Worm (Caenorhabditis elegans) whole organism, L4 larva: ENCODE measurements around the gene T19C3.2.

Source experiments
- F37D6.2 ChIP-seq: sonication (generic microtip); optimal IDR thresholded peaks from 2 replicates; lab custom pipeline; 2016; ENCODE audit warnings: mild to moderate bottlenecking, missing genetic modification characterization, missing compliant biosample characterization
- Y5F2A.4 ChIP-seq: fragments of 200-800 bp; sonication (Bioruptor generic); optimal IDR thresholded peaks from 2 replicates; lab custom pipeline; 2018; ENCODE audit warnings: mild to moderate bottlenecking, missing genetic modification characterization, missing compliant biosample characterization
- ZK337.2 ChIP-seq: fragments of 200-800 bp; sonication (Bioruptor generic); IDR thresholded peaks from 2 replicates; pipeline ENCODE4 v1.3.6; 2022; ENCODE audit warnings: missing genetic modification reagents, missing genetic modification characterization, missing compliant biosample characterization
- aha-1 ChIP-seq: fragments of 150-350 bp; peaks from one replicate; lab custom pipeline; 2014; ENCODE audit warnings: missing biosample characterization, missing genetic modification characterization
- ceh-20 ChIP-seq: fragments of 200-800 bp; sonication (Bioruptor generic); IDR thresholded peaks from 2 replicates; pipeline ENCODE4 v1.3.6; 2022; ENCODE audit warnings: missing genetic modification reagents, missing genetic modification characterization, missing compliant biosample characterization
- ceh-44 ChIP-seq: fragments of 200-800 bp; sonication (Bioruptor generic); IDR thresholded peaks from 2 replicates; pipeline ENCODE4 v1.3.6; 2022; ENCODE audit warnings: missing genetic modification reagents, missing genetic modification characterization, missing compliant biosample characterization
- ceh-82 ChIP-seq: sonication (generic microtip); optimal IDR thresholded peaks from 2 replicates; lab custom pipeline; 2017; ENCODE audit warnings: missing biosample characterization, missing genetic modification characterization
- ces-1 ChIP-seq: fragments of 150-350 bp; sonication (generic microtip); optimal IDR thresholded peaks from 4 replicates; lab custom pipeline; 2014; ENCODE audit warnings: missing biosample characterization, missing genetic modification reagents, missing genetic modification characterization
- daf-12 ChIP-seq: fragments of 150-350 bp; optimal IDR thresholded peaks from 2 replicates; lab custom pipeline; 2014; ENCODE audit warnings: missing biosample characterization, missing genetic modification reagents, missing genetic modification characterization
- daf-16 ChIP-seq, 3 experiments: sonication (generic microtip); optimal IDR thresholded peaks; 2 replicates each; lab custom pipeline; 2016 to 2017; ENCODE audit warnings: missing genetic modification characterization in 3 of 3, missing genetic modification reagents in 3 of 3, mild to moderate bottlenecking in 2 of 3, missing compliant biosample characterization in 2 of 3, missing biosample characterization in 1 of 3, moderate library complexity in 1 of 3
- daf-8 ChIP-seq: fragments of 200-800 bp; sonication (Bioruptor generic); IDR thresholded peaks from 2 replicates; pipeline ENCODE4 v1.3.6; 2022; ENCODE audit warnings: missing genetic modification characterization, missing compliant biosample characterization
- dpl-1 ChIP-seq: fragments of 150-350 bp; optimal IDR thresholded peaks from 2 replicates; lab custom pipeline; 2014; ENCODE audit warnings: missing biosample characterization, missing genetic modification reagents, missing genetic modification characterization
- dve-1 ChIP-seq: sonication (generic microtip); optimal IDR thresholded peaks from 2 replicates; lab custom pipeline; 2017; ENCODE audit warnings: antibody characterized with exemption, mild to moderate bottlenecking, missing genetic modification characterization, missing compliant biosample characterization; ENCODE audit not compliant: insufficient read depth
- fos-1 ChIP-seq: fragments of 150-350 bp; optimal IDR thresholded peaks from 2 replicates; lab custom pipeline; 2014; ENCODE audit warnings: missing biosample characterization, missing genetic modification characterization
- hif-1 ChIP-seq, 2 experiments: sonication (generic microtip); optimal IDR thresholded peaks; 2 replicates each; lab custom pipeline; 2016 to 2017; ENCODE audit warnings: missing compliant biosample characterization in 2 of 2, missing genetic modification characterization in 2 of 2, missing genetic modification reagents in 2 of 2, missing genotype in 2 of 2, mild to moderate bottlenecking in 1 of 2
- hlh-11 ChIP-seq: fragments of 200-800 bp; sonication (Bioruptor generic); optimal IDR thresholded peaks from 2 replicates; lab custom pipeline; 2018; ENCODE audit warnings: mild to moderate bottlenecking, missing genetic modification characterization, missing compliant biosample characterization
- hlh-30 ChIP-seq: sonication (generic microtip); optimal IDR thresholded peaks from 2 replicates; lab custom pipeline; 2017; ENCODE audit warnings: antibody characterized with exemption, mild to moderate bottlenecking, missing genetic modification characterization, missing compliant biosample characterization; ENCODE audit not compliant: insufficient read depth
- hmg-1.1 ChIP-seq: fragments of 200-800 bp; sonication (Bioruptor generic); IDR thresholded peaks from 2 replicates; pipeline ENCODE4 v1.3.6; 2022; ENCODE audit warnings: missing genetic modification reagents, missing genetic modification characterization, missing compliant biosample characterization
- jun-1 ChIP-seq: fragments of 150-350 bp; optimal IDR thresholded peaks from 2 replicates; lab custom pipeline; 2014; ENCODE audit warnings: missing biosample characterization, missing genetic modification reagents, missing genetic modification characterization
- lin-38 ChIP-seq: fragments of 200-800 bp; sonication (Bioruptor generic); IDR thresholded peaks from 2 replicates; pipeline ENCODE4 v1.3.6; 2022; ENCODE audit warnings: missing genetic modification reagents, missing genetic modification characterization, missing compliant biosample characterization
- lin-39 ChIP-seq: fragments of 150-350 bp; optimal IDR thresholded peaks from 2 replicates; lab custom pipeline; 2014; ENCODE audit warnings: missing biosample characterization, missing genetic modification reagents, missing genetic modification characterization
- lir-3 ChIP-seq: sonication (generic microtip); optimal IDR thresholded peaks from 2 replicates; lab custom pipeline; 2016; ENCODE audit warnings: mild to moderate bottlenecking, missing genetic modification characterization, missing compliant biosample characterization
- madf-5 ChIP-seq, 2 experiments: fragments of 200-800 bp; sonication (Bioruptor generic); IDR thresholded peaks; 2 replicates each; pipeline ENCODE4 v1.3.6; 2022; ENCODE audit warnings: missing compliant biosample characterization in 2 of 2, missing genetic modification characterization in 2 of 2
- madf-9 ChIP-seq: fragments of 200-800 bp; sonication (Bioruptor generic); conservative IDR thresholded peaks from 2 replicates; pipeline ENCODE4 v1.3.6; 2022; ENCODE audit warnings: missing genetic modification reagents, missing genetic modification characterization, missing compliant biosample characterization
- mdl-1 ChIP-seq, 2 experiments: fragments of 150-350 bp in 1 of 2; sonication (generic microtip) in 1 of 2; optimal IDR thresholded peaks; 2 replicates each; lab custom pipeline; 2014 to 2017; ENCODE audit warnings: missing biosample characterization in 2 of 2, missing genetic modification characterization in 2 of 2
- mep-1 ChIP-seq: fragments of 150-350 bp; sonication (generic microtip); optimal IDR thresholded peaks from 3 replicates; lab custom pipeline; 2014; ENCODE audit warnings: missing biosample characterization, missing genetic modification characterization
- mes-2 ChIP-seq: sonication (generic microtip); optimal IDR thresholded peaks from 2 replicates; lab custom pipeline; 2016; ENCODE audit warnings: missing genotype, mild to moderate bottlenecking, missing genetic modification characterization, missing compliant biosample characterization; ENCODE audit not compliant: poor library complexity, severe bottlenecking
- nhr-102 ChIP-seq: sonication (generic microtip); optimal IDR thresholded peaks from 2 replicates; lab custom pipeline; 2016; ENCODE audit warnings: mild to moderate bottlenecking, missing genetic modification characterization, moderate library complexity, missing compliant biosample characterization
- nhr-11 ChIP-seq: fragments of 150-350 bp; optimal IDR thresholded peaks from 2 replicates; lab custom pipeline; 2014; ENCODE audit warnings: missing biosample characterization, missing genetic modification characterization
- nhr-25 ChIP-seq: sonication (generic microtip); optimal IDR thresholded peaks from 2 replicates; lab custom pipeline; 2017; ENCODE audit warnings: missing genetic modification characterization, mild to moderate bottlenecking, missing compliant biosample characterization, antibody characterized with exemption, moderate library complexity, borderline replicate concordance; ENCODE audit not compliant: insufficient read depth
- nhr-28 ChIP-seq: fragments of 150-350 bp; optimal IDR thresholded peaks from 2 replicates; lab custom pipeline; 2014; ENCODE audit warnings: missing biosample characterization, missing genetic modification characterization
- nhr-42 ChIP-seq: fragments of 200-800 bp; sonication (Bioruptor generic); IDR thresholded peaks from 2 replicates; pipeline ENCODE4 v1.3.6; 2022; ENCODE audit warnings: missing genetic modification characterization, missing compliant biosample characterization
- nhr-48 ChIP-seq: sonication (generic microtip); optimal IDR thresholded peaks from 2 replicates; lab custom pipeline; 2016; ENCODE audit warnings: mild to moderate bottlenecking, missing genetic modification characterization, missing compliant biosample characterization
- nhr-6 ChIP-seq: fragments of 150-350 bp; optimal IDR thresholded peaks from 2 replicates; lab custom pipeline; 2014; ENCODE audit warnings: missing biosample characterization, missing genetic modification characterization
- nhr-76 ChIP-seq: fragments of 150-350 bp; optimal IDR thresholded peaks from 2 replicates; lab custom pipeline; 2014; ENCODE audit warnings: missing biosample characterization, missing genetic modification characterization
- php-3 ChIP-seq: fragments of 200-800 bp; sonication (Bioruptor generic); IDR thresholded peaks from 2 replicates; pipeline ENCODE4 v1.3.6; 2022; ENCODE audit warnings: missing genetic modification reagents, missing genetic modification characterization, missing compliant biosample characterization
- rbr-2 ChIP-seq: sonication (generic microtip); optimal IDR thresholded peaks from 2 replicates; lab custom pipeline; 2016; ENCODE audit warnings: missing genotype, missing genetic modification characterization, missing compliant biosample characterization
- set-16 ChIP-seq: fragments of 200-800 bp; sonication (Bioruptor generic); IDR thresholded peaks from 2 replicates; pipeline ENCODE4 v1.3.6; 2022; ENCODE audit warnings: missing genetic modification reagents, missing genetic modification characterization, missing compliant biosample characterization
- spr-1 ChIP-seq: sonication (generic microtip); optimal IDR thresholded peaks from 2 replicates; lab custom pipeline; 2016; ENCODE audit warnings: mild to moderate bottlenecking, missing genetic modification characterization, missing compliant biosample characterization
- tra-1 ChIP-seq: fragments of 200-800 bp; sonication (Bioruptor generic); IDR thresholded peaks from 2 replicates; pipeline ENCODE4 v1.3.6; 2022; ENCODE audit warnings: missing genetic modification reagents, missing genetic modification characterization, missing compliant biosample characterization
- unc-130 ChIP-seq: sonication (generic microtip); optimal IDR thresholded peaks from 2 replicates; lab custom pipeline; 2016; ENCODE audit warnings: missing genetic modification reagents, missing genetic modification characterization, missing compliant biosample characterization
- unc-62 ChIP-seq, 3 experiments: fragments of 150-350 bp in 1 of 3; sonication (generic microtip); optimal IDR thresholded peaks in 2 of 3; peaks in 1 of 3; 1 replicate in 1 of 3; 2 replicates in 2 of 3; lab custom pipeline; 2014 to 2017; ENCODE audit warnings: missing biosample characterization in 3 of 3, missing genetic modification characterization in 3 of 3, missing genetic modification reagents in 3 of 3, missing genotype in 1 of 3
- vab-7 ChIP-seq: fragments of 200-800 bp; sonication (Bioruptor generic); IDR thresholded peaks from 2 replicates; pipeline ENCODE4 v1.3.6; 2022; ENCODE audit warnings: missing genetic modification reagents, missing genetic modification characterization, missing compliant biosample characterization
- zfp-3 ChIP-seq: fragments of 200-800 bp; sonication (Bioruptor generic); conservative IDR thresholded peaks from 2 replicates; pipeline ENCODE4 v1.3.6; 2022; ENCODE audit warnings: missing genetic modification reagents, missing genetic modification characterization, missing compliant biosample characterization

Gene T19C3.2

ce11 chrIII:644660-645059 lies 27.3 kb upstream of the T19C3.2 start:
- peak in 1 of 2 experiments; percentile 57 for TF ChIP-seq unc-62 (GFP tag; optimal IDR thresholded peaks at IDR 0.05 in 1 of 2; lab: Kevin White, UChicago)
- TF ChIP-seq unc-62 (tag; optimal IDR thresholded peaks at IDR 0.05; lab: Kevin White, UChicago), result no peak
- TF ChIP-seq fos-1 (tag; lab: Kevin White, UChicago), result no peak

ce11 chrIII:641759-642158 lies 24.4 kb upstream of the T19C3.2 start, which contains the start of gene W06E11.1:
Gene W06E11.1, plus strand, starts transcription at chrIII:642059.
- TF ChIP-seq lin-38 (GFP tag; lab: Robert Waterston, UW), result peak; percentile 38
- TF ChIP-seq ceh-44 (GFP tag; lab: Robert Waterston, UW), result no peak

ce11 chrIII:640198-640803 lies 22.9 kb upstream of the T19C3.2 start, which contains the start of the genes tag-266 and tag-267:
Gene tag-266, minus strand, starts transcription at chrIII:640226.
Gene tag-267, plus strand, starts transcription at chrIII:640790.
- TF ChIP-seq lin-39 (tag; lab: Kevin White, UChicago), result no peak
- TF ChIP-seq daf-12 (tag; lab: Kevin White, UChicago), result no peak
- TF ChIP-seq ceh-20 (GFP tag; lab: Robert Waterston, UW), result no peak
- no peak for TF ChIP-seq daf-8
- peak; percentile 76 for TF ChIP-seq rbr-2 (tag; lab: Kevin White, UChicago)
- peak; percentile 46 for TF ChIP-seq lir-3 (tag; lab: Kevin White, UChicago)
- TF ChIP-seq tra-1 (GFP tag; lab: Robert Waterston, UW), result no peak
- TF ChIP-seq madf-9 (GFP tag; lab: Robert Waterston, UW), result no peak
- TF ChIP-seq hlh-11 (tag; lab: Kevin White, UChicago), result peak; percentile 36
- TF ChIP-seq nhr-6 (tag; lab: Kevin White, UChicago), result peak; percentile 1
- TF ChIP-seq nhr-48 (tag; lab: Kevin White, UChicago), result no peak
- TF ChIP-seq ZK337.2 (GFP tag; lab: Robert Waterston, UW), result peak; percentile 16; the same call in 1 of the 2 replicates
- peak; percentile 23 for TF ChIP-seq spr-1 (tag; lab: Kevin White, UChicago)
- TF ChIP-seq mes-2 (tag; lab: Kevin White, UChicago), result peak; percentile 87
- no peak for TF ChIP-seq Y5F2A.4 (GFP tag; lab: Kevin White, UChicago)
- no peak for TF ChIP-seq nhr-102 (tag; lab: Kevin White, UChicago)
- TF ChIP-seq vab-7, result peak; percentile 62; the same call in 1 of the 2 replicates
- peak; percentile 69 for TF ChIP-seq F37D6.2
- peak in 1 of 2 experiments; percentile 91 for TF ChIP-seq hif-1 (tag; optimal IDR thresholded peaks at IDR 0.05; lab: Kevin White, UChicago)
- TF ChIP-seq nhr-11 (tag; lab: Kevin White, UChicago), result peak; percentile 44
- TF ChIP-seq nhr-25 (tag; lab: Kevin White, UChicago), result no peak
- TF ChIP-seq hlh-30 (tag; lab: Kevin White, UChicago), result peak; percentile 57
- TF ChIP-seq hmg-1.1 (GFP tag; lab: Robert Waterston, UW), result peak; percentile 55; the same call in 1 of the 2 replicates
- TF ChIP-seq mdl-1 (tag; optimal IDR thresholded peaks at IDR 0.05; lab: Kevin White, UChicago), result peak in 1 of 2 experiments; percentile 27
- TF ChIP-seq nhr-42 (GFP tag; lab: Robert Waterston, UW), result no peak
- no peak for TF ChIP-seq set-16
- TF ChIP-seq zfp-3 (GFP tag; lab: Robert Waterston, UW), result no peak
- TF ChIP-seq aha-1 (tag; lab: Kevin White, UChicago), result peak; percentile 63
- TF ChIP-seq ceh-82 (tag; lab: Kevin White, UChicago), result no peak
- TF ChIP-seq nhr-28, result peak; percentile 33
- TF ChIP-seq unc-62 (GFP tag; optimal IDR thresholded peaks at IDR 0.05 in 1 of 2; lab: Kevin White, UChicago), result no peak
- TF ChIP-seq unc-62 (tag; optimal IDR thresholded peaks at IDR 0.05; lab: Kevin White, UChicago), result no peak
- no peak for TF ChIP-seq daf-16 (GFP tag; optimal IDR thresholded peaks at IDR 0.05; lab: Kevin White, UChicago)
- peak; percentile 32 for TF ChIP-seq daf-16 (tag; optimal IDR thresholded peaks at IDR 0.05; lab: Kevin White, UChicago)
- TF ChIP-seq dpl-1 (GFP tag; lab: Kevin White, UChicago), result peak; percentile 43
- TF ChIP-seq jun-1 (tag; lab: Kevin White, UChicago), result no peak
- no peak for TF ChIP-seq php-3 (GFP tag; lab: Robert Waterston, UW)
- TF ChIP-seq dve-1 (tag; lab: Kevin White, UChicago), result peak; percentile 47
- TF ChIP-seq unc-130 (GFP tag; lab: Kevin White, UChicago), result peak; percentile 94
- TF ChIP-seq ces-1 (GFP tag; lab: Kevin White, UChicago), result no peak
- TF ChIP-seq nhr-76 (tag; lab: Kevin White, UChicago), result no peak
- TF ChIP-seq mep-1 (tag; lab: Kevin White, UChicago), result peak; percentile 78
- TF ChIP-seq madf-5 (GFP tag; IDR thresholded peaks at IDR 0.05; lab: Robert Waterston, UW), result no peak
